Worm (Caenorhabditis elegans) whole organism, L2 larva: ENCODE measurements around the gene F11G11.13.

Source experiments
- F13H6.1 ChIP-seq: sonication (generic microtip); optimal IDR thresholded peaks from 2 replicates; lab custom pipeline; 2016; ENCODE audit warnings: missing genetic modification characterization, missing compliant biosample characterization
- egl-27 ChIP-seq: sonication (generic microtip); optimal IDR thresholded peaks from 3 replicates; lab custom pipeline; 2017; ENCODE audit warnings: missing biosample characterization, missing genetic modification reagents, missing genetic modification characterization
- lin-13 ChIP-seq: fragments of 150-350 bp; optimal IDR thresholded peaks from 2 replicates; lab custom pipeline; 2014; ENCODE audit warnings: missing biosample characterization, missing genetic modification reagents, missing genetic modification characterization
- mdl-1 ChIP-seq, 2 experiments: fragments of 150-350 bp in 1 of 2; sonication (generic microtip) in 1 of 2; optimal IDR thresholded peaks; 2 replicates each; lab custom pipeline; 2017; ENCODE audit warnings: missing biosample characterization in 2 of 2, missing genetic modification characterization in 2 of 2
- nhr-12 ChIP-seq: fragments of 150-350 bp; optimal IDR thresholded peaks from 2 replicates; lab custom pipeline; 2014; ENCODE audit warnings: missing biosample characterization, missing genetic modification characterization
- nhr-25 ChIP-seq: fragments of 150-350 bp; sonication (generic microtip); optimal IDR thresholded peaks from 3 replicates; lab custom pipeline; 2014; ENCODE audit warnings: missing biosample characterization, missing genetic modification characterization
- snpc-4 ChIP-seq: fragments of 150-350 bp; optimal IDR thresholded peaks from 2 replicates; lab custom pipeline; 2014; ENCODE audit warnings: missing biosample characterization, missing genetic modification characterization
- zag-1 ChIP-seq: fragments of 150-350 bp; optimal IDR thresholded peaks from 2 replicates; lab custom pipeline; 2014; ENCODE audit warnings: missing biosample characterization, missing genetic modification characterization
- ztf-11 ChIP-seq: sonication (generic microtip); optimal IDR thresholded peaks from 2 replicates; lab custom pipeline; 2017; ENCODE audit warnings: missing biosample characterization, missing genetic modification characterization

- TF ChIP-seq lin-13 (GFP tag; lab: Kevin White, UChicago) = no peak
- TF ChIP-seq snpc-4 (tag; lab: Kevin White, UChicago) = no peak
- TF ChIP-seq zag-1 = no peak
- no peak for TF ChIP-seq nhr-12
- TF ChIP-seq ztf-11 = no peak
- TF ChIP-seq F13H6.1 (tag; lab: Kevin White, UChicago) = no peak
- no peak for TF ChIP-seq mdl-1 (tag; optimal IDR thresholded peaks at IDR 0.05; lab: Kevin White, UChicago)
- peak; percentile 43 for TF ChIP-seq nhr-25 (tag; lab: Kevin White, UChicago)
- TF ChIP-seq egl-27 (tag; lab: Kevin White, UChicago) = no peak
These were observed 42.6 kb upstream of the F11G11.13 start for ce11 chrII:4918501-4919021.
